Worm (Caenorhabditis elegans) whole organism, L4/young adult: ENCODE results near the gene F16H6.9.

Experiments
- W03F9.2 ChIP-seq: fragments of 150-350 bp; optimal IDR thresholded peaks from 2 replicates; lab custom pipeline; 2014; ENCODE audit warnings: missing biosample characterization, missing genetic modification characterization
- him-1 ChIP-seq: sonication (generic microtip); optimal IDR thresholded peaks from 2 replicates; lab custom pipeline; 2016; ENCODE audit warnings: missing genotype, missing genetic modification reagents, missing genetic modification characterization, missing compliant biosample characterization

DNA sequence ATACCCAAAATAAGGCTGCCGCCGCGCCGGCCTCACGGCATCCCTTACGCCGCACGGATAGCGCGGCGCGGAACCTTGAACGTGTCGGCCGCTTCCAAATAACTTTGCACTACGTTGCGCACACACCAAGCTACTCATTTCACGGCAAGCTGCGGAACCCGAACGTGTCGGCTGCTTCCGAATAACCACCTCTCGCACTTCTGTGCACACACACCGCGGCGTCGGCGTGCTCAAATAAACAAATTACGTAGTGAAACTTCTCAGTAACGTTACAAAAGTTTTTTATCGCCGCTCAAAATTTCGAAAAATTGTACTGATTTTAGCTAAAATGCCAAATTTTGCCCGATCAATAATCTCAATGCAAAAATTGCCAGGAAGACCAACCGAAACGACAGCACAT is 4.0 kb upstream of the F16H6.9 start:
- TF ChIP-seq W03F9.2 (tag; lab: Kevin White, UChicago) (no peak), him-1 (no peak)
